Worm (Caenorhabditis elegans) whole organism, L4 larva: ENCODE results near the gene fbxa-139.
"Not testable (repeated sequence)": the region's sequence is repeated elsewhere in the genome, so short reads cannot be mapped to it uniquely, and the experiment has no call there.

Experiments
- F44E2.7 ChIP-seq: fragments of 200-800 bp; sonication (Bioruptor generic); IDR thresholded peaks from 2 replicates; pipeline ENCODE4 v2.1.2; 2022; ENCODE audit warnings: missing genetic modification characterization, missing compliant biosample characterization
- T26A8.4 ChIP-seq: fragments of 200-800 bp; sonication (Bioruptor generic); IDR thresholded peaks from 2 replicates; pipeline ENCODE4 v1.3.6; 2022; ENCODE audit warnings: missing genetic modification characterization, missing compliant biosample characterization
- Y105C5A.15 ChIP-seq: fragments of 200-800 bp; sonication (Bioruptor generic); IDR thresholded peaks from 2 replicates; pipeline ENCODE4 v1.3.6; 2022; ENCODE audit warnings: missing genetic modification characterization, missing compliant biosample characterization
- Y48G9A.11 ChIP-seq: fragments of 200-800 bp; sonication (Bioruptor generic); IDR thresholded peaks from 2 replicates; pipeline ENCODE4 v1.3.6; 2022; ENCODE audit warnings: missing genetic modification reagents, missing genetic modification characterization, missing compliant biosample characterization
- aha-1 ChIP-seq: fragments of 150-350 bp; peaks from one replicate; lab custom pipeline; 2014; ENCODE audit warnings: missing biosample characterization, missing genetic modification characterization
- aly-2 ChIP-seq: sonication (generic microtip); optimal IDR thresholded peaks from 2 replicates; lab custom pipeline; 2018; ENCODE audit warnings: missing biosample characterization, missing genetic modification characterization
- ama-1 ChIP-seq: fragments of 150-350 bp; optimal IDR thresholded peaks from 2 replicates; lab custom pipeline; 2014; ENCODE audit warnings: inconsistent platforms, mixed read lengths
- arid-1 ChIP-seq: fragments of 200-800 bp; sonication (Bioruptor generic); conservative IDR thresholded peaks from 2 replicates; pipeline ENCODE4 v1.3.6; 2022; ENCODE audit warnings: missing genetic modification reagents, missing genetic modification characterization, missing compliant biosample characterization
- ceh-28 ChIP-seq: fragments of 150-350 bp; optimal IDR thresholded peaks from 2 replicates; lab custom pipeline; 2014; ENCODE audit warnings: missing biosample characterization, missing genetic modification reagents, missing genetic modification characterization
- ceh-82 ChIP-seq: sonication (generic microtip); optimal IDR thresholded peaks from 2 replicates; lab custom pipeline; 2017; ENCODE audit warnings: missing biosample characterization, missing genetic modification characterization
- ctbp-1 ChIP-seq: fragments of 200-800 bp; sonication (Bioruptor generic); IDR thresholded peaks from 2 replicates; pipeline ENCODE4 v1.3.6; 2022; ENCODE audit warnings: missing genetic modification reagents, missing genetic modification characterization, missing compliant biosample characterization
- daf-16 ChIP-seq, 3 experiments: sonication (generic microtip); optimal IDR thresholded peaks; 2 replicates each; lab custom pipeline; 2016 to 2017; ENCODE audit warnings: missing genetic modification characterization in 3 of 3, missing genetic modification reagents in 3 of 3, mild to moderate bottlenecking in 2 of 3, missing compliant biosample characterization in 2 of 3, missing biosample characterization in 1 of 3, moderate library complexity in 1 of 3
- daf-8 ChIP-seq: fragments of 200-800 bp; sonication (Bioruptor generic); IDR thresholded peaks from 2 replicates; pipeline ENCODE4 v1.3.6; 2022; ENCODE audit warnings: missing genetic modification characterization, missing compliant biosample characterization
- dmd-8 ChIP-seq: fragments of 200-800 bp; sonication (Bioruptor generic); IDR thresholded peaks from 2 replicates; pipeline ENCODE4 v1.3.6; 2022; ENCODE audit warnings: missing genetic modification characterization, missing compliant biosample characterization
- dmd-9 ChIP-seq: fragments of 200-800 bp; sonication (Bioruptor generic); IDR thresholded peaks from 2 replicates; pipeline ENCODE4 v1.3.6; 2022; ENCODE audit warnings: missing genetic modification reagents, missing genetic modification characterization, missing compliant biosample characterization
- fos-1 ChIP-seq: fragments of 150-350 bp; optimal IDR thresholded peaks from 2 replicates; lab custom pipeline; 2014; ENCODE audit warnings: missing biosample characterization, missing genetic modification characterization
- gei-8 ChIP-seq: fragments of 200-800 bp; sonication (Bioruptor generic); optimal IDR thresholded peaks from 2 replicates; lab custom pipeline; 2018; ENCODE audit warnings: mild to moderate bottlenecking, missing genetic modification characterization, missing compliant biosample characterization
- hlh-30 ChIP-seq: sonication (generic microtip); optimal IDR thresholded peaks from 2 replicates; lab custom pipeline; 2017; ENCODE audit warnings: antibody characterized with exemption, mild to moderate bottlenecking, missing genetic modification characterization, missing compliant biosample characterization; ENCODE audit not compliant: insufficient read depth
- hmg-1.1 ChIP-seq: fragments of 200-800 bp; sonication (Bioruptor generic); IDR thresholded peaks from 2 replicates; pipeline ENCODE4 v1.3.6; 2022; ENCODE audit warnings: missing genetic modification reagents, missing genetic modification characterization, missing compliant biosample characterization
- lim-7 ChIP-seq: fragments of 200-800 bp; sonication (Bioruptor generic); IDR thresholded peaks from 2 replicates; pipeline ENCODE4 v1.3.6; 2022; ENCODE audit warnings: missing genetic modification characterization, missing compliant biosample characterization
- lin-1 ChIP-seq: fragments of 200-800 bp; sonication (Bioruptor generic); IDR thresholded peaks from 2 replicates; pipeline ENCODE4 v1.3.6; 2022; ENCODE audit warnings: missing genetic modification reagents, missing genetic modification characterization, missing compliant biosample characterization
- lin-15B ChIP-seq: fragments of 150-350 bp; sonication (generic microtip); optimal IDR thresholded peaks from 3 replicates; lab custom pipeline; 2014; ENCODE audit warnings: missing biosample characterization, missing genetic modification characterization
- lin-39 ChIP-seq: fragments of 150-350 bp; optimal IDR thresholded peaks from 2 replicates; lab custom pipeline; 2014; ENCODE audit warnings: missing biosample characterization, missing genetic modification reagents, missing genetic modification characterization
- lsy-2 ChIP-seq, 2 experiments: fragments of 150-350 bp in 1 of 2; sonication (generic microtip) in 1 of 2; optimal IDR thresholded peaks; 2 replicates each; lab custom pipeline; 2014 to 2017; ENCODE audit warnings: missing biosample characterization in 2 of 2, missing genetic modification characterization in 2 of 2
- mxl-2 ChIP-seq: fragments of 200-800 bp; sonication (Bioruptor generic); conservative IDR thresholded peaks from 2 replicates; pipeline ENCODE4 v1.3.6; 2022; ENCODE audit warnings: missing genetic modification reagents, missing genetic modification characterization, missing compliant biosample characterization
- nhr-11 ChIP-seq: fragments of 150-350 bp; optimal IDR thresholded peaks from 2 replicates; lab custom pipeline; 2014; ENCODE audit warnings: missing biosample characterization, missing genetic modification characterization
- nhr-111 ChIP-seq: fragments of 200-800 bp; sonication (Bioruptor generic); optimal IDR thresholded peaks from 2 replicates; lab custom pipeline; 2018; ENCODE audit warnings: mild to moderate bottlenecking, missing genetic modification characterization, missing compliant biosample characterization
- nhr-237 ChIP-seq: sonication (generic microtip); optimal IDR thresholded peaks from 2 replicates; lab custom pipeline; 2017; ENCODE audit warnings: missing biosample characterization, missing genetic modification characterization
- nhr-42 ChIP-seq: fragments of 200-800 bp; sonication (Bioruptor generic); IDR thresholded peaks from 2 replicates; pipeline ENCODE4 v1.3.6; 2022; ENCODE audit warnings: missing genetic modification characterization, missing compliant biosample characterization
- nhr-76 ChIP-seq: fragments of 150-350 bp; optimal IDR thresholded peaks from 2 replicates; lab custom pipeline; 2014; ENCODE audit warnings: missing biosample characterization, missing genetic modification characterization
- nhr-77 ChIP-seq: fragments of 150-350 bp; optimal IDR thresholded peaks from 2 replicates; lab custom pipeline; 2014; ENCODE audit warnings: missing biosample characterization, missing genetic modification characterization
- pha-4 ChIP-seq, 2 experiments: fragments of 150-350 bp in 1 of 2; fragments of 200-800 bp in 1 of 2; sonication (Bioruptor generic) in 1 of 2; IDR thresholded peaks in 1 of 2; optimal IDR thresholded peaks in 1 of 2; 2 replicates each; pipeline versions ENCODE4 v1.3.6 to Lab custom; 2014 to 2022; ENCODE audit warnings: missing genetic modification characterization in 2 of 2, missing genetic modification reagents in 2 of 2, missing biosample characterization in 1 of 2, missing compliant biosample characterization in 1 of 2
- php-3 ChIP-seq: fragments of 200-800 bp; sonication (Bioruptor generic); IDR thresholded peaks from 2 replicates; pipeline ENCODE4 v1.3.6; 2022; ENCODE audit warnings: missing genetic modification reagents, missing genetic modification characterization, missing compliant biosample characterization
- snpc-4 ChIP-seq: fragments of 150-350 bp; optimal IDR thresholded peaks from 2 replicates; lab custom pipeline; 2014; ENCODE audit warnings: missing biosample characterization, missing genetic modification characterization
- zfp-2 ChIP-seq: sonication (generic microtip); optimal IDR thresholded peaks from 2 replicates; lab custom pipeline; 2016; ENCODE audit warnings: mild to moderate bottlenecking, missing genetic modification characterization, missing compliant biosample characterization
- zfp-3 ChIP-seq: fragments of 200-800 bp; sonication (Bioruptor generic); conservative IDR thresholded peaks from 2 replicates; pipeline ENCODE4 v1.3.6; 2022; ENCODE audit warnings: missing genetic modification reagents, missing genetic modification characterization, missing compliant biosample characterization
- zip-2 ChIP-seq: fragments of 150-350 bp; optimal IDR thresholded peaks from 2 replicates; lab custom pipeline; 2014; ENCODE audit warnings: missing biosample characterization, missing genetic modification characterization

fbxa-139 gene

ce11 chrV:15594573-15594972, at the start of gene fbxa-139:
TSS of gene fbxa-139 (minus strand) at chrV:15594673.
- TF ChIP-seq nhr-76 = no peak
- TF ChIP-seq gei-8 (GFP tag; lab: Kevin White, UChicago) = no peak
- TF ChIP-seq ctbp-1 (GFP tag; lab: Robert Waterston, UW) = no peak
- TF ChIP-seq daf-16 (GFP tag; optimal IDR thresholded peaks at IDR 0.05; lab: Kevin White, UChicago) = no peak
- no peak for TF ChIP-seq daf-16 (tag; optimal IDR thresholded peaks at IDR 0.05; lab: Kevin White, UChicago)
- no peak for TF ChIP-seq dmd-9 (GFP tag; lab: Robert Waterston, UW)
- TF ChIP-seq aly-2 (tag; lab: Kevin White, UChicago) = no peak

ce11 chrV:15643192-15643591, 48.7 kb upstream of the fbxa-139 start, which contains the start of gene C55A1.4:
TSS of gene C55A1.4 (minus strand) at chrV:15643292.
- TF ChIP-seq Y105C5A.15, daf-8, hmg-1.1 (GFP tag; lab: Robert Waterston, UW): not testable (repeated sequence)

ce11 chrV:15638853-15639252, 44.4 kb upstream of the fbxa-139 start, which contains the start of gene srz-44:
TSS of gene srz-44 (minus strand) at chrV:15638953.
- TF ChIP-seq Y48G9A.11 (no peak), php-3 (no peak), gei-8 (GFP tag; lab: Kevin White, UChicago) (no peak), arid-1 (no peak), nhr-77 (tag; lab: Kevin White, UChicago) (no peak), ama-1 (lab: Kevin White, UChicago) (no peak), F44E2.7 (GFP tag; lab: Robert Waterston, UW) (no peak)
- TF ChIP-seq, all 104 proteins: peak for 0

ce11 chrV:15629543-15629942, 35.1 kb upstream of the fbxa-139 start, which contains the start of gene str-248:
TSS of gene str-248 (minus strand) at chrV:15629643.
- TF ChIP-seq aha-1 (tag; lab: Kevin White, UChicago) = peak; percentile 8
- TF ChIP-seq nhr-237 = no peak

ce11 chrV:15625561-15625960, 31.1 kb upstream of the fbxa-139 start, which contains the start of gene C55A1.11:
TSS of gene C55A1.11 (plus strand) at chrV:15625861.
- TF ChIP-seq lin-1 (GFP tag; lab: Robert Waterston, UW) (no peak), mxl-2 (GFP tag; lab: Robert Waterston, UW) (no peak), ceh-28 (tag; lab: Kevin White, UChicago) (no peak), nhr-111 (GFP tag; lab: Kevin White, UChicago) (no peak), hlh-30 (tag; lab: Kevin White, UChicago) (no peak), nhr-42 (GFP tag; lab: Robert Waterston, UW) (no peak), lim-7 (GFP tag; lab: Robert Waterston, UW) (no peak), Y105C5A.15 (GFP tag; lab: Robert Waterston, UW) (no peak), zfp-2 (tag; lab: Kevin White, UChicago) (no peak), lsy-2 (tag; optimal IDR thresholded peaks at IDR 0.05; lab: Kevin White, UChicago) (no peak), lin-15B (tag; lab: Kevin White, UChicago) (no peak), zfp-3 (no peak)
- TF ChIP-seq, all 104 proteins: peak for 0

- no peak for TF ChIP-seq zip-2 (tag; lab: Kevin White, UChicago)
- no peak for TF ChIP-seq ceh-82
- TF ChIP-seq pha-4 (GFP tag; IDR thresholded peaks at IDR 0.05; lab: Robert Waterston, UW) = no peak
- TF ChIP-seq pha-4 (tag; optimal IDR thresholded peaks at IDR 0.05; lab: Kevin White, UChicago) = no peak
- TF ChIP-seq snpc-4 (tag; lab: Kevin White, UChicago) = no peak
- no peak for TF ChIP-seq fos-1
- no peak for TF ChIP-seq lin-39 (tag; lab: Kevin White, UChicago)
- no peak for TF ChIP-seq nhr-11 (tag; lab: Kevin White, UChicago)
- no peak for TF ChIP-seq T26A8.4 (GFP tag; lab: Robert Waterston, UW)
- TF ChIP-seq dmd-8 (GFP tag; lab: Robert Waterston, UW) = no peak
- TF ChIP-seq, all 104 proteins: peak for 0
Observed at ce11 chrV:15621518-15621917, 27.0 kb upstream of the fbxa-139 start, which contains the start of gene C55A1.1. TSS of gene C55A1.1 (plus strand) at chrV:15621818.
